Worm (Caenorhabditis elegans) whole organism, L2 larva: ENCODE results near the gene mdt-20.

ENCODE experiments used
- C34F6.9 ChIP-seq: fragments of 150-350 bp; optimal IDR thresholded peaks from 2 replicates; lab custom pipeline; 2014; ENCODE audit warnings: missing biosample characterization, missing genetic modification characterization
- F13H6.1 ChIP-seq: sonication (generic microtip); optimal IDR thresholded peaks from 2 replicates; lab custom pipeline; 2016; ENCODE audit warnings: missing genetic modification characterization, missing compliant biosample characterization
- alr-1 ChIP-seq: fragments of 150-350 bp; optimal IDR thresholded peaks from 2 replicates; lab custom pipeline; 2014; ENCODE audit warnings: missing biosample characterization, missing genetic modification characterization
- aly-2 ChIP-seq: fragments of 150-350 bp; optimal IDR thresholded peaks from 2 replicates; lab custom pipeline; 2014; ENCODE audit warnings: missing biosample characterization, missing genetic modification characterization
- ama-1 ChIP-seq: fragments of 150-350 bp; optimal IDR thresholded peaks from 2 replicates; lab custom pipeline; 2018; ENCODE audit warnings: inconsistent platforms
- blmp-1 ChIP-seq: sonication (generic microtip); optimal IDR thresholded peaks from 2 replicates; lab custom pipeline; 2017; ENCODE audit warnings: missing genetic modification characterization, mild to moderate bottlenecking, missing compliant biosample characterization, antibody characterized with exemption, moderate library complexity; ENCODE audit not compliant: insufficient read depth
- ceh-82 ChIP-seq: fragments of 150-350 bp; optimal IDR thresholded peaks from 2 replicates; lab custom pipeline; 2014; ENCODE audit warnings: missing biosample characterization, missing genetic modification characterization
- dmd-4 ChIP-seq: sonication (generic microtip); optimal IDR thresholded peaks from 2 replicates; lab custom pipeline; 2017; ENCODE audit warnings: missing biosample characterization, missing genetic modification characterization
- elt-1 ChIP-seq: fragments of 150-350 bp; optimal IDR thresholded peaks from 2 replicates; lab custom pipeline; 2014; ENCODE audit warnings: missing biosample characterization, missing genetic modification characterization
- fos-1 ChIP-seq: fragments of 150-350 bp; optimal IDR thresholded peaks from 2 replicates; lab custom pipeline; 2014; ENCODE audit warnings: missing biosample characterization, missing genetic modification characterization
- gmeb-1 ChIP-seq: fragments of 150-350 bp; optimal IDR thresholded peaks from 2 replicates; lab custom pipeline; 2014; ENCODE audit warnings: missing biosample characterization, missing genetic modification characterization
- lin-13 ChIP-seq: fragments of 150-350 bp; optimal IDR thresholded peaks from 2 replicates; lab custom pipeline; 2014; ENCODE audit warnings: missing biosample characterization, missing genetic modification reagents, missing genetic modification characterization
- mab-5 ChIP-seq: fragments of 150-350 bp; optimal IDR thresholded peaks from 2 replicates; lab custom pipeline; 2014; ENCODE audit warnings: missing biosample characterization, missing genetic modification characterization
- mbf-1 ChIP-seq: sonication (generic microtip); optimal IDR thresholded peaks from 2 replicates; lab custom pipeline; 2017; ENCODE audit warnings: missing biosample characterization, missing genetic modification characterization
- mdl-1 ChIP-seq, 2 experiments: fragments of 150-350 bp in 1 of 2; sonication (generic microtip) in 1 of 2; optimal IDR thresholded peaks; 2 replicates each; lab custom pipeline; 2017; ENCODE audit warnings: missing biosample characterization in 2 of 2, missing genetic modification characterization in 2 of 2
- nhr-10 ChIP-seq: sonication (generic microtip); optimal IDR thresholded peaks from 2 replicates; lab custom pipeline; 2017; ENCODE audit warnings: missing biosample characterization, missing genetic modification characterization
- nhr-11 ChIP-seq: fragments of 150-350 bp; optimal IDR thresholded peaks from 2 replicates; lab custom pipeline; 2014; ENCODE audit warnings: missing biosample characterization, missing genetic modification characterization
- nhr-12 ChIP-seq: fragments of 150-350 bp; optimal IDR thresholded peaks from 2 replicates; lab custom pipeline; 2014; ENCODE audit warnings: missing biosample characterization, missing genetic modification characterization
- nhr-129 ChIP-seq: fragments of 150-350 bp; optimal IDR thresholded peaks from 2 replicates; lab custom pipeline; 2014; ENCODE audit warnings: missing biosample characterization, missing genetic modification characterization
- nhr-21 ChIP-seq: fragments of 150-350 bp; optimal IDR thresholded peaks from 2 replicates; lab custom pipeline; 2014; ENCODE audit warnings: missing biosample characterization, missing genetic modification characterization
- nhr-23 ChIP-seq: fragments of 150-350 bp; optimal IDR thresholded peaks from 2 replicates; lab custom pipeline; 2014; ENCODE audit warnings: missing biosample characterization, missing genetic modification reagents, missing genetic modification characterization
- nhr-237 ChIP-seq: fragments of 150-350 bp; optimal IDR thresholded peaks from 2 replicates; lab custom pipeline; 2014; ENCODE audit warnings: missing biosample characterization, missing genetic modification characterization
- nhr-25 ChIP-seq: fragments of 150-350 bp; sonication (generic microtip); optimal IDR thresholded peaks from 3 replicates; lab custom pipeline; 2014; ENCODE audit warnings: missing biosample characterization, missing genetic modification characterization
- nhr-77 ChIP-seq: fragments of 150-350 bp; optimal IDR thresholded peaks from 2 replicates; lab custom pipeline; 2014; ENCODE audit warnings: missing biosample characterization, missing genetic modification characterization
- sma-3 ChIP-seq: sonication (generic microtip); optimal IDR thresholded peaks from 2 replicates; lab custom pipeline; 2016; ENCODE audit warnings: missing genetic modification reagents, missing genetic modification characterization, missing compliant biosample characterization
- snpc-4 ChIP-seq: fragments of 150-350 bp; optimal IDR thresholded peaks from 2 replicates; lab custom pipeline; 2014; ENCODE audit warnings: missing biosample characterization, missing genetic modification characterization
- unc-39 ChIP-seq: fragments of 150-350 bp; optimal IDR thresholded peaks from 2 replicates; lab custom pipeline; 2014; ENCODE audit warnings: missing biosample characterization, missing genetic modification characterization
- unc-55 ChIP-seq: fragments of 150-350 bp; sonication (generic microtip); optimal IDR thresholded peaks from 3 replicates; lab custom pipeline; 2014; ENCODE audit warnings: missing biosample characterization, missing genetic modification reagents, missing genetic modification characterization
- unc-62 ChIP-seq: fragments of 150-350 bp; optimal IDR thresholded peaks from 2 replicates; lab custom pipeline; 2014; ENCODE audit warnings: missing biosample characterization, missing genetic modification reagents, missing genetic modification characterization
- ztf-1 ChIP-seq: fragments of 200-800 bp; sonication (Bioruptor generic); conservative IDR thresholded peaks from 2 replicates; pipeline ENCODE4 v1.3.6; 2022; ENCODE audit warnings: missing genetic modification characterization, missing compliant biosample characterization
- ztf-11 ChIP-seq: sonication (generic microtip); optimal IDR thresholded peaks from 2 replicates; lab custom pipeline; 2017; ENCODE audit warnings: missing biosample characterization, missing genetic modification characterization
- ztf-4 ChIP-seq: fragments of 150-350 bp; optimal IDR thresholded peaks from 2 replicates; lab custom pipeline; 2014; ENCODE audit warnings: missing biosample characterization, missing genetic modification characterization

Gene mdt-20

DNA sequence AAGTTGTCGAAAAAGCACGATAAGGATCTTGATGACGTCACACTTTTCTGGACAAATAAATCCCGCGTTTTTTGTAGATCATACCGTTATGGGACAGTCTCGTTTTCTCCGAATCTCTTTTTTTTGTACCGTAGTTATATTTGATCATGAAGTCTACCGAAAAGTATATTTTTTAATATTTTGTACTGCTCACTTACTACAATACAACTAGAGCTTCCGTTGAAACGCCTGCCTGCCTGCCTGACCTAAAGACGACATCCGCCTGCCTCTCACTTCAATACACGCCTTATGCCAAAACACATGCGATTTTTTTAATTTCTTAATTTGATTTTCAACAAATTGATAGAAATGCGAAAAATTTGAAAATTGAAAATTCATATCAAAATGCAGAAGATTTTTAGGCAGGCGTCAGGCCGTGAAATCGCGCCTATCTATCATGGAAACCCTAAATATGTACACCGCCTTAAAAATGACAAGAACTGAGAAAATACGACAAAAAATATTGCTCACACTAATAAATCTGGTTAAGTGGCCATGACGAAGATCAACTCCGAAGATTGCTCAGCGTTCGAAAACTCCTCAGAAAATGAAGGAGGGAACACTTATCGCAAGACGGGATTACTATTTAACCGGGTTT, 38.1 kb downstream of the mdt-20 start, which contains the start of gene W09G12.8:
Gene W09G12.8, plus strand, starts transcription at position 587 of the 637 bp plus-strand sequence.
- TF ChIP-seq alr-1 (no peak), nhr-12 (tag; lab: Kevin White, UChicago) (no peak), nhr-77 (tag; lab: Kevin White, UChicago) (no peak), ceh-82 (tag; lab: Kevin White, UChicago) (no peak), nhr-23 (no peak), ama-1 (lab: Kevin White, UChicago) (no peak), snpc-4 (no peak), mbf-1 (tag; lab: Kevin White, UChicago) (no peak), unc-62 (GFP tag; lab: Kevin White, UChicago) (no peak), F13H6.1 (tag; lab: Kevin White, UChicago) (no peak), ztf-11 (no peak), dmd-4 (tag; lab: Kevin White, UChicago) (no peak), unc-55 (GFP tag; lab: Kevin White, UChicago) (no peak), gmeb-1 (no peak), nhr-11 (tag; lab: Kevin White, UChicago) (no peak), nhr-237 (no peak), mdl-1 (tag; optimal IDR thresholded peaks at IDR 0.05; lab: Kevin White, UChicago) (no peak)

DNA sequence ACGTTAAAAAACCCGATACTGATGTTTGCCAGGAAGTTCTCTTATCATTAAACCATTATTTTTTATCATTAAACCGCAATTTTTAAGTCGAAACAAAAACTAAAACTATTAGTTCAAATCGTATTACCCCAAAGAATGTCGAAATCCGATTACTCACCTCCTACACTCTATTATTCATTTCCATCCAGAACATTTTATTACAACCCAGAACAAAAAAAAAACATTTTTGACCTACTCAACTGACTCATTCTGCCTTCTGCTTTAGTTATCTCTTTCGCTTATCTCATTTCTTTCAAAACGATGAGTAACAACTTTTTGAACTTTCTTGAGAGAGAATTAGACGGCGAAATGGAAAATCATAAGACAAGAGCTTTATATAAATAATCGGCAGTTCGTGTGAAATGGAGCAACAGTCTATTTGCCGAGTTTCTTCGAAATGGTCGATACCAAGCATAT, 41.1 kb downstream of the mdt-20 start, which contains the start of gene W09G12.7:
Gene W09G12.7, plus strand, starts transcription at position 406 of the 456 bp plus-strand sequence.
- TF ChIP-seq nhr-77 (tag; lab: Kevin White, UChicago) (no peak), nhr-11 (tag; lab: Kevin White, UChicago) (no peak), C34F6.9 (no peak), elt-1 (no peak), nhr-237 (no peak), fos-1 (tag; lab: Kevin White, UChicago) (peak; percentile 72), unc-62 (GFP tag; lab: Kevin White, UChicago) (no peak), snpc-4 (no peak), nhr-21 (tag; lab: Kevin White, UChicago) (no peak)

DNA sequence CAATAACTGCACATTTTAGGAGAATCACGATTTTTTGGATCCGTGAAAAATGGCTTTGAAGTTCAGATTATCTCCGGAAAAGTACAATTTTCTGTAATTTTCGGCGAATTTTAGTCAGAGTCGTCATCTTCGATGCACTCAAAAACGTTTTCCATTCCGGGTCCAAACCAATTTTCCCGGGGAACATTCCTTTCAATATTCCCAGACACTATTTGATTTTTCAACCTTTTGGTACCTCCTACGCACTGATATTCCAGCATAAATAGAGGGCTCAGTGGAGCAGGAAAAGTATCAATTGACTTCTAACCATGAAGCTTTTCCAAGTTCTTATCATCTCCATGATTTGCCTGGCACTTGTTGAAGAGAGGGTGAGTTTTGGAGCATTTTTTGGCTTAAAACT, 44.0 kb downstream of the mdt-20 start, which contains the start of gene W09G12.6:
Gene W09G12.6, plus strand, starts transcription at position 301 of the 400 bp plus-strand sequence.
- no peak for TF ChIP-seq ama-1 (lab: Kevin White, UChicago)
- TF ChIP-seq gmeb-1 = no peak
- no peak for TF ChIP-seq mab-5 (tag; lab: Kevin White, UChicago)

DNA sequence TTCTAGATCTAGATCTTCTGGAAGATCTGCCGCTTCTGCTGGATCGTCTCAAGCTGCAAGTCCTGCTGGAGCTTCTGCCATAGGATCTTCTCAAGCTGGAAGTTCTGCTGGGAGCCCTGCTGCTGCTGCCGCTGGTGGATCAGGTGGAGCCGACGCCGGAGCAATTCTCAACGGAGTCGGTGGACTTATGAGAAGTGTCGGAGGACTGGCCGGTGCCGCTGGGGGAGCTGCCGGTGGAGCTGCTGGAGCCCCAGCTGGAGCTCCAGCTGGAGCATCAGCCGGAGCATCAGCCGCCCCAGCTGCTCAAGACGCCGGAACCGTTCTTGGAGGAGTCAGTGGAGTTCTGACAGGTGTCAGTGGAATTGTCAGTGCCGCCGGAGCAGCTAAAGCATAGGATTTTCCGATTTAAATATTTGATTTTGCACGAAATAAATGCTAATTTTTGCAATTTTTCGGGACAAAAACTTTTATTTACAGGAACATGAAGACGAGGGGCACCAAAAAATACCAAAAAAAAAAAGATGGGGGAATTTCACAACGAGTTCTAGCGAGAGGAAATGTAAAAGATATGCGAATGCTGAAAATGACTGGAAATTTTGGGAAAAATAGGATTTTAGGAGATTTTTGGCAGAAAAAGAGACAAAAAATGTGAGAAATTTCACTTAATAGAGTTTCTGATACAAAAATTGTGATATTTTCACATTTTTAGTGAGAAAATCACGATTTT, 45.0 kb downstream of the mdt-20 start:
- TF ChIP-seq blmp-1 (tag; lab: Kevin White, UChicago) = no peak
- TF ChIP-seq ama-1 (lab: Kevin White, UChicago) = no peak

DNA sequence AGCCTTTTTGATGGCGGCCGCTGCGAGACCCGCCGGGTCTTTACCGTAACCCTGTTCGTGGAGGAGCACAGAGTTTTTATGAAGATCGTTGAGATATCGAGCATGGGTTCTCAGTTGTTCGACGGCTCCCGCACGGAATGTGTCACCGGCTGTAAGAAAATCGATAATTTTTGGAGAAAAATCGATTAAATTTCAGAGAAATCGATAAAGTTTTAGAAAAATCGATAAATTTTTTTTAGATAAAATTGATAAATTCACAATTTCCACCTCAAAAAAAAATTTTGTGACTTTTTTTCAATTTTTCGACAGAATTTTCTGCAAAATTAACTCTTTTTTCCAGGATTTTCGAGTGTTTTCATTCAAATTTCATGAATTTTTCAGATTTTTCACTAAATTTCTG, 47.2 kb downstream of the mdt-20 start:
- TF ChIP-seq ztf-4 (no peak), lin-13 (GFP tag; lab: Kevin White, UChicago) (no peak), nhr-129 (no peak), nhr-25 (no peak), nhr-23 (no peak), nhr-10 (tag; lab: Kevin White, UChicago) (no peak), gmeb-1 (no peak), fos-1 (tag; lab: Kevin White, UChicago) (no peak), unc-62 (GFP tag; lab: Kevin White, UChicago) (no peak), unc-55 (GFP tag; lab: Kevin White, UChicago) (no peak), unc-39 (tag; lab: Kevin White, UChicago) (no peak), nhr-77 (tag; lab: Kevin White, UChicago) (no peak), aly-2 (tag; lab: Kevin White, UChicago) (no peak), ceh-82 (tag; lab: Kevin White, UChicago) (no peak), ztf-1 (GFP tag; lab: Robert Waterston, UW) (no peak), snpc-4 (no peak), mdl-1 (tag; optimal IDR thresholded peaks at IDR 0.05; lab: Kevin White, UChicago) (no peak), sma-3 (GFP tag; lab: Kevin White, UChicago) (no peak), nhr-237 (no peak), blmp-1 (tag; lab: Kevin White, UChicago) (no peak)
